Worm (Caenorhabditis elegans) whole organism, L3 larva: ENCODE data around the gene F39F10.4.
"Not testable (repeated sequence)": the region's sequence is repeated elsewhere in the genome, so short reads cannot be mapped to it uniquely, and the experiment has no call there.

Experiments used
- ZK546.5 ChIP-seq: sonication (generic microtip); optimal IDR thresholded peaks from 2 replicates; lab custom pipeline; 2017; ENCODE audit warnings: missing biosample characterization, missing genetic modification characterization
- aly-2 ChIP-seq: fragments of 150-350 bp; optimal IDR thresholded peaks from 2 replicates; lab custom pipeline; 2014; ENCODE audit warnings: missing biosample characterization, missing genetic modification characterization
- ama-1 ChIP-seq: fragments of 150-350 bp; optimal IDR thresholded peaks from 2 replicates; lab custom pipeline; 2018
- ceh-16 ChIP-seq: sonication (generic microtip); optimal IDR thresholded peaks from 2 replicates; lab custom pipeline; 2017; ENCODE audit warnings: missing biosample characterization, missing genetic modification characterization
- ceh-28 ChIP-seq: fragments of 150-350 bp; optimal IDR thresholded peaks from 2 replicates; lab custom pipeline; 2014; ENCODE audit warnings: missing biosample characterization, missing genetic modification reagents, missing genetic modification characterization
- ceh-82 ChIP-seq: fragments of 150-350 bp; optimal IDR thresholded peaks from 2 replicates; lab custom pipeline; 2014; ENCODE audit warnings: missing biosample characterization, missing genetic modification characterization
- ceh-9 ChIP-seq: sonication (generic microtip); optimal IDR thresholded peaks from 2 replicates; lab custom pipeline; 2018; ENCODE audit warnings: missing biosample characterization, missing genetic modification characterization
- elt-1 ChIP-seq: fragments of 150-350 bp; optimal IDR thresholded peaks from 2 replicates; lab custom pipeline; 2014; ENCODE audit warnings: missing biosample characterization, missing genetic modification characterization
- elt-2 ChIP-seq: sonication (generic microtip); optimal IDR thresholded peaks from 2 replicates; lab custom pipeline; 2016; ENCODE audit warnings: missing genetic modification reagents, mild to moderate bottlenecking, missing genetic modification characterization, missing compliant biosample characterization
- eor-1 ChIP-seq, 2 experiments: fragments of 150-350 bp; optimal IDR thresholded peaks; 2 replicates each; lab custom pipeline; 2014 to 2018; ENCODE audit warnings: missing biosample characterization in 2 of 2, missing genetic modification characterization in 2 of 2
- fkh-10 ChIP-seq: sonication (generic microtip); optimal IDR thresholded peaks from 2 replicates; lab custom pipeline; 2017; ENCODE audit warnings: missing biosample characterization, missing genetic modification reagents, missing genetic modification characterization
- fkh-2 ChIP-seq: fragments of 150-350 bp; optimal IDR thresholded peaks from 2 replicates; lab custom pipeline; 2014; ENCODE audit warnings: missing biosample characterization, missing genetic modification reagents, missing genetic modification characterization
- fos-1 ChIP-seq: fragments of 150-350 bp; optimal IDR thresholded peaks from 2 replicates; lab custom pipeline; 2014; ENCODE audit warnings: missing biosample characterization, missing genetic modification characterization
- hmg-11 ChIP-seq: sonication (generic microtip); optimal IDR thresholded peaks from 2 replicates; lab custom pipeline; 2016; ENCODE audit warnings: missing genetic modification characterization, missing compliant biosample characterization
- jun-1 ChIP-seq: fragments of 150-350 bp; optimal IDR thresholded peaks from 2 replicates; lab custom pipeline; 2014; ENCODE audit warnings: missing biosample characterization, missing genetic modification reagents, missing genetic modification characterization
- lin-15B ChIP-seq: fragments of 150-350 bp; optimal IDR thresholded peaks from 2 replicates; lab custom pipeline; 2014; ENCODE audit warnings: missing biosample characterization, missing genetic modification characterization
- lin-39 ChIP-seq: fragments of 150-350 bp; optimal IDR thresholded peaks from 2 replicates; lab custom pipeline; 2018; ENCODE audit warnings: missing biosample characterization, missing genetic modification reagents, missing genetic modification characterization
- mml-1 ChIP-seq: fragments of 150-350 bp; sonication (generic microtip); optimal IDR thresholded peaks from 3 replicates; lab custom pipeline; 2014; ENCODE audit warnings: missing biosample characterization, missing genetic modification characterization
- nfya-1 ChIP-seq: sonication (generic microtip); optimal IDR thresholded peaks from 2 replicates; lab custom pipeline; 2017; ENCODE audit warnings: missing genetic modification characterization, mild to moderate bottlenecking, missing compliant biosample characterization, antibody characterized with exemption, moderate library complexity; ENCODE audit not compliant: insufficient read depth
- nhr-12 ChIP-seq: fragments of 150-350 bp; optimal IDR thresholded peaks from 2 replicates; lab custom pipeline; 2014; ENCODE audit warnings: missing biosample characterization, missing genetic modification characterization
- nhr-23 ChIP-seq: fragments of 150-350 bp; optimal IDR thresholded peaks from 2 replicates; lab custom pipeline; 2014; ENCODE audit warnings: missing biosample characterization, missing genetic modification reagents, missing genetic modification characterization
- nhr-25 ChIP-seq: sonication (generic microtip); optimal IDR thresholded peaks from 2 replicates; lab custom pipeline; 2017; ENCODE audit warnings: missing biosample characterization, missing genetic modification characterization
- nhr-67 ChIP-seq: fragments of 150-350 bp; optimal IDR thresholded peaks from 2 replicates; lab custom pipeline; 2014; ENCODE audit warnings: missing biosample characterization, missing genetic modification characterization
- nhr-76 ChIP-seq: fragments of 150-350 bp; sonication (generic microtip); optimal IDR thresholded peaks from 5 replicates; lab custom pipeline; 2014; ENCODE audit warnings: missing biosample characterization, missing genetic modification characterization
- pqm-1 ChIP-seq: fragments of 150-350 bp; optimal IDR thresholded peaks from 2 replicates; lab custom pipeline; 2017; ENCODE audit warnings: missing biosample characterization, missing genetic modification characterization, inconsistent platforms
- skn-1 ChIP-seq: fragments of 150-350 bp; optimal IDR thresholded peaks from 2 replicates; lab custom pipeline; 2014; ENCODE audit warnings: missing biosample characterization, missing genetic modification characterization
- snpc-4 ChIP-seq: fragments of 150-350 bp; optimal IDR thresholded peaks from 2 replicates; lab custom pipeline; 2014; ENCODE audit warnings: missing biosample characterization, missing genetic modification characterization
- unc-39 ChIP-seq: sonication (generic microtip); optimal IDR thresholded peaks from 4 replicates; lab custom pipeline; 2017; ENCODE audit warnings: missing biosample characterization, missing genetic modification characterization
- unc-62 ChIP-seq: fragments of 150-350 bp; sonication (generic microtip); optimal IDR thresholded peaks from 4 replicates; lab custom pipeline; 2014; ENCODE audit warnings: missing biosample characterization, missing genetic modification reagents, missing genetic modification characterization
- zag-1 ChIP-seq: fragments of 150-350 bp; optimal IDR thresholded peaks from 2 replicates; lab custom pipeline; 2014; ENCODE audit warnings: missing biosample characterization, missing genetic modification characterization
- ztf-11 ChIP-seq: fragments of 150-350 bp; optimal IDR thresholded peaks from 2 replicates; lab custom pipeline; 2014; ENCODE audit warnings: missing biosample characterization, missing genetic modification characterization
- ztf-4 ChIP-seq: fragments of 150-350 bp; optimal IDR thresholded peaks from 2 replicates; lab custom pipeline; 2014; ENCODE audit warnings: missing biosample characterization, missing genetic modification characterization

The F39F10.4 gene

DNA sequence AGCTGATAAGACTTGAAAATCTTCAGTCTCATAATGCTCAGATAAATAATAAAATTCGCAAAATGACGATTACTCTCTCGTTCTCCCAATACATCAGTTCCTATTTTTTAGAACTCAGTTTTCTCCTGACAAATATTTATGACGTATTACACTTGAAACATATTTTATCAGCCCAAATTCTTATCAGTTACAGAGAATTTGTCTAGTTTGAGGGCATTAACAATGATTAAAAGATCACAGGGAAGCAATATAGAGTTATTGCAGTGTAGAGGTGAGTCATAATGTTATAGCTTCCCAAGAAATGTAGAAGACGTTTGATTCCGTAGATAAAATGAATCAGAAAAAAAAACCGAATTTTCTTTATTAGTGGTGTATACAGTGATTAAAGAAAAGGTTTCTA lies 15.9 kb upstream of the F39F10.4 start:
- TF ChIP-seq lin-15B (tag; lab: Kevin White, UChicago) (no peak), pqm-1 (tag; lab: Kevin White, UChicago) (peak; percentile 40), elt-2 (tag; lab: Kevin White, UChicago) (peak; percentile 68)

- TF ChIP-seq mml-1 (tag; lab: Kevin White, UChicago); ztf-11 (tag; lab: Kevin White, UChicago); eor-1 (tag; optimal IDR thresholded peaks at IDR 0.05; lab: Kevin White, UChicago): not testable (repeated sequence)
Observed at ce11 chrX:16913669-16914068, 10.2 kb upstream of the F39F10.4 start, which contains the start of gene F39F10.5. Gene F39F10.5 (minus strand): TSS chrX:16913769.

ce11 chrX:16902657-16903056 lies 862 bp downstream of the F39F10.4 start:
- TF ChIP-seq nfya-1 (tag; lab: Kevin White, UChicago) (no peak), aly-2 (tag; lab: Kevin White, UChicago) (no peak), jun-1 (tag; lab: Kevin White, UChicago) (no peak), ama-1 (lab: Kevin White, UChicago) (no peak), skn-1 (tag; lab: Kevin White, UChicago) (no peak), fos-1 (no peak), snpc-4 (tag; lab: Kevin White, UChicago) (no peak), unc-39 (tag; lab: Kevin White, UChicago) (no peak), nhr-67 (no peak), nhr-23 (tag; lab: Kevin White, UChicago) (no peak), ceh-9 (tag; lab: Kevin White, UChicago) (no peak), pqm-1 (tag; lab: Kevin White, UChicago) (no peak), mml-1 (tag; lab: Kevin White, UChicago) (no peak), ceh-16 (tag; lab: Kevin White, UChicago) (no peak), unc-62 (GFP tag; lab: Kevin White, UChicago) (no peak), ZK546.5 (no peak), lin-15B (tag; lab: Kevin White, UChicago) (no peak)

DNA sequence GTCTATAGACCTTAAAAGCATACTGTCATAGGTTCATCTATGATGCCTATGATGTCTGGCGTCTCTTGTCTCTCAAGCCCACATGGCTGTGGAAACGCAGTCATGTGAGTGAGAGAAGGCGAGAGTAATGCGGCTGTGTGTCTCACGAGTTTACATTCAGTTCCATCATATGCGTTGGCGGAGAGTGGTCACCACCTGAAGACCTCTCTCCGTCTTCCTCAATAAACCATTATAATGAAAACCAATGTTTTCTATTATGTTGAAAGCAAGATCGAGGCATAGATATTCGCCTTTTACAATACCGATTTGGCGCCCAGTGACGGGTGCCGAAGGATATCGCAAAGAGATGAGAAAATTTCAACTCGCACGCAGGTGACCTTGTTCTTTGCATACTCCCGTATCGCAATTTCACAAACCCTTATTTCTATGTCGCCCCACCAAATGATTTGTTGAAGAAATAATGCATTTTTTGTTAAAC lies 1.6 kb downstream of the F39F10.4 start:
- TF ChIP-seq nfya-1 (tag; lab: Kevin White, UChicago) = peak; percentile 43
- TF ChIP-seq nhr-25 (tag; lab: Kevin White, UChicago) = peak; percentile 72
- TF ChIP-seq elt-2 (tag; lab: Kevin White, UChicago) = peak; percentile 9
- peak; percentile 20 for TF ChIP-seq elt-1
- TF ChIP-seq nhr-23 (tag; lab: Kevin White, UChicago) = peak; percentile 25
- TF ChIP-seq, all 47 proteins: peak for 5; not testable (repeated sequence) for 42

- TF ChIP-seq snpc-4 (tag; lab: Kevin White, UChicago) = no peak
- TF ChIP-seq ZK546.5 = no peak
- TF ChIP-seq nfya-1 (tag; lab: Kevin White, UChicago) = no peak
- TF ChIP-seq ceh-28 (tag; lab: Kevin White, UChicago) = no peak
- TF ChIP-seq hmg-11 (tag; lab: Kevin White, UChicago) = no peak
- TF ChIP-seq fkh-10 (GFP tag; lab: Kevin White, UChicago) = no peak
- TF ChIP-seq ztf-4 = no peak
- no peak for TF ChIP-seq ceh-16 (tag; lab: Kevin White, UChicago)
- TF ChIP-seq elt-2 (tag; lab: Kevin White, UChicago) = no peak
- TF ChIP-seq aly-2 (tag; lab: Kevin White, UChicago) = no peak
- no peak for TF ChIP-seq nhr-76 (tag; lab: Kevin White, UChicago)
- no peak for TF ChIP-seq ztf-11 (tag; lab: Kevin White, UChicago)
- TF ChIP-seq, all 47 proteins: peak for 0
Observed at ce11 chrX:16894577-16894976, 8.9 kb downstream of the F39F10.4 start, which contains the start of gene F39F10.2. Gene F39F10.2 (plus strand): TSS chrX:16894877.

ce11 chrX:16893767-16894166 lies 9.8 kb downstream of the F39F10.4 start:
- TF ChIP-seq lin-39 (tag; lab: Kevin White, UChicago) (no peak), hmg-11 (tag; lab: Kevin White, UChicago) (no peak), zag-1 (tag; lab: Kevin White, UChicago) (no peak), snpc-4 (tag; lab: Kevin White, UChicago) (no peak), ceh-82 (tag; lab: Kevin White, UChicago) (no peak), ZK546.5 (no peak), nhr-25 (tag; lab: Kevin White, UChicago) (no peak), nhr-67 (no peak), ceh-16 (tag; lab: Kevin White, UChicago) (no peak), nhr-23 (tag; lab: Kevin White, UChicago) (no peak), nhr-12 (tag; lab: Kevin White, UChicago) (no peak), mml-1 (tag; lab: Kevin White, UChicago) (no peak), fkh-2 (tag; lab: Kevin White, UChicago) (no peak)
- TF ChIP-seq, all 47 proteins: peak for 0
